Worm (Caenorhabditis elegans): ENCODE results near the gene C30B5.17.

Gene C30B5.17

DNA sequence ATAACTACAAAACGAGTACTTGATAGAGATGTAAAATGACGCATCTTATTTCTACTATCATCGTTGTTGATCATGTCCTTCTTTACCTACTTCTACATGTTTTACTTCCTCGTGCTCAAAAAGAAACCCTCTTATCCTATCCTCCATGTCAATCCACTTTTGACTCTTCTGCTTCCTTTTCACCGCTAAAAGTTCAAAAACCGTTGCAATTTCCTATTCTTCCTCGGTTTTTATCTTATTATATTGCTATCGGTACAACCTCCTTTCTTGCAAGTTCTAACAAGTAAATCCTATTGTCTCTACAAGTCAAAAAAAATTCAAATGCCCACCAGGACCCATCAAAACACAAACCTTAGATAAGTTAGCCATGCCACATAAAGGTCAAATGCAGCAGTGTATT lies 4.4 kb upstream of the C30B5.17 start:
- TF ChIP-seq T22C8.4 (GFP tag; IDR thresholded peaks at IDR 0.05) (no peak), ztf-23 (GFP tag; IDR thresholded peaks at IDR 0.05) (no peak), ztf-29 (GFP tag; IDR thresholded peaks at IDR 0.05) (no peak), flt-1 (GFP tag; IDR thresholded peaks at IDR 0.05) (no peak), ref-1 (GFP tag; conservative IDR thresholded peaks at IDR 0.05) (no peak), cog-1 (tag; optimal IDR thresholded peaks at IDR 0.05) (no peak), med-1 (GFP tag; optimal IDR thresholded peaks at IDR 0.05; ENCODE audit: insufficient read depth) (no peak)

DNA sequence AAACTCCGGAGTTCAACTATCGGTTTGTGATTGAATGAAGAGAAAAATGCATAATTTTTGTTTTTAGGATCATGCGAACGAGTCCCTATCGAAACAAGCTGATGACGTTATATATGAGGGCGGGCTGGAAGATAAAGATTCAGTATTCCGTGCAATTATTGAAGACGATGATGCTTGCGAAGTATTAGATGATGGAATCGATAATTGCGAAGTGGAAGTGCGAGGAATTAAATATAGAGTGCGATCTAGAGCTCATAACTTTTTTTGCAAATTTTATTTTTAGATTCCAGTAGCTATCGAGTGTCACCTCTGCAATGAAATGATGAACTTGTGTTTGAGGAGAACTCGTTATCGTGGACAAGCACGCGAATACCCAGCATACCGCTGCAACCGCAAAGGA lies 3.8 kb downstream of the C30B5.17 start:
- TF ChIP-seq cog-1 (tag; optimal IDR thresholded peaks at IDR 0.05) (no peak), ref-1 (GFP tag; conservative IDR thresholded peaks at IDR 0.05) (no peak), T22C8.4 (GFP tag; IDR thresholded peaks at IDR 0.05) (no peak)

DNA sequence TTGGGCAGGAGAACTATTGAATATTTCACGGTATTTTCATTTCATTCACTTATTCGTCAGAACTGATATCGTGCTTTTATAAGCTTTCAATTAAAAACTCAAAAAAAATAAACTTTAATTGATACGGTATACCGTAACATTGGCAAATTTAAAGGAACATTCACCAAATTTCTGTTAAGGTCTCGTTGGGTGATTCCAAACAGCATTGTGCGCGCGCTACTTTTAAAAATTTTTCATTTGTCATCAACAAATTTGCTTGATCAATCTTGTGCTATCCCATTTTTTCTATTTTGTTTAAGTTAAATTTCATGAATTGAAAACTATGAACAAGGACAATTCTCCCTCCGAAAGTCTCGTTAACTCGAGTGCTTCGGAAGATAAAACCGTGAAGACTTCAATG lies 4.3 kb downstream of the C30B5.17 start, which contains the start of gene szy-4:
TSS of gene szy-4 (plus strand) at position 229 of the 400 bp plus-strand sequence.
- TF ChIP-seq ztf-29 (GFP tag; IDR thresholded peaks at IDR 0.05) = no peak
- TF ChIP-seq klf-2 (GFP tag; conservative IDR thresholded peaks at IDR 0.05) = no peak
- no peak for TF ChIP-seq cog-1 (tag; optimal IDR thresholded peaks at IDR 0.05)
- TF ChIP-seq med-1 (GFP tag; optimal IDR thresholded peaks at IDR 0.05; ENCODE audit: insufficient read depth) = no peak
- no peak for TF ChIP-seq flt-1 (GFP tag; IDR thresholded peaks at IDR 0.05)
- TF ChIP-seq ztf-23 (GFP tag; IDR thresholded peaks at IDR 0.05) = no peak
- TF ChIP-seq ref-1 (GFP tag; conservative IDR thresholded peaks at IDR 0.05) = no peak
- no peak for TF ChIP-seq tab-1 (GFP tag; IDR thresholded peaks at IDR 0.05)
- TF ChIP-seq T22C8.4 (GFP tag; IDR thresholded peaks at IDR 0.05) = no peak

DNA sequence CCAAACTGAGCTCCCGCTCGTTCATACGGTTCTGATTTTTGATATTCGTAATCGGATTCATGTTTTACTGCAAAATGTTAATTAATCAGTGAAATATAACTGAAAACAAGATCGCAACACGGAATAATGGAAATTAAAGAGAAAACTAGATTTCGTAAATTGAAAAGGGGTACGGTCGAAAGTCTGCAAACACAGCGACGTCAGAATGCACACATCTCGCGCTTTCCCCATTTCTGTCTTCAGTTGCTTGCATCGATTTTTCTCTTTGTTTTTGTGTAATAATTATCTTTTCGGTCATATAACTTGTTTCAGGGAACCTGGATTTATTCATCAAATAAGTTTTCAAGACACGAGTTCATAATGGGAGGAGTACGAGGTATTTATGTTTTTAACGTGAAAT lies 5.9 kb downstream of the C30B5.17 start, which contains the start of the genes rbmx-2 and C30B5.2:
TSS of gene rbmx-2 (minus strand) at position 74 of the 400 bp plus-strand sequence.
TSS of gene C30B5.2 (plus strand) at position 306 of the 400 bp plus-strand sequence.
- TF ChIP-seq med-1 (GFP tag; optimal IDR thresholded peaks at IDR 0.05; ENCODE audit: insufficient read depth) (no peak), ztf-23 (GFP tag; IDR thresholded peaks at IDR 0.05) (peak; percentile 36; the same call in 1 of the 2 replicates), ztf-29 (GFP tag; IDR thresholded peaks at IDR 0.05) (no peak), cog-1 (tag; optimal IDR thresholded peaks at IDR 0.05) (no peak), T22C8.4 (GFP tag; IDR thresholded peaks at IDR 0.05) (peak; percentile 62)

DNA sequence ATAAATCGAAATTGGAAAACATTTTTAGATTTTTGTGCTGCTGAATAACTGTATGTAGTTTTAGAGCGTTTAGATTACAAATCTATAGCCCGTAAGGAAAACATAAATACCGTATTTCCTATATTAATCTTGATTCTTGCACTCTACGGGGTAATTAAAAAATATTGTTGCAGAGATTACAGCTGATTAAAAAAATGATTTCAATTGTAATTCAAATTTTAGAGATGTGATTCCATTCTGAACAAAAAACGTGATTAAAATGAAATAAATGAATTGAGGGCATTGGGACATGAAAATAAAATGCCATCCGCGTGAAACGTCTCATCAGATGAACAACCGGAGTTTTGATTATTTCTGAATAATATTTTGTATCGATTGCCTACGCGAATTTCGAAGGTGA lies 10.3 kb downstream of the C30B5.17 start, which contains the start of gene cpb-2:
TSS of gene cpb-2 (plus strand) at position 301 of the 400 bp plus-strand sequence.
- no peak for TF ChIP-seq med-1 (GFP tag; optimal IDR thresholded peaks at IDR 0.05; ENCODE audit: insufficient read depth)
- no peak for TF ChIP-seq tab-1 (GFP tag; IDR thresholded peaks at IDR 0.05)
- no peak for TF ChIP-seq ztf-29 (GFP tag; IDR thresholded peaks at IDR 0.05)
- no peak for TF ChIP-seq ref-1 (GFP tag; conservative IDR thresholded peaks at IDR 0.05)
- TF ChIP-seq T22C8.4 (GFP tag; IDR thresholded peaks at IDR 0.05) = no peak
- TF ChIP-seq klf-2 (GFP tag; conservative IDR thresholded peaks at IDR 0.05) = no peak
- TF ChIP-seq flt-1 (GFP tag; IDR thresholded peaks at IDR 0.05) = no peak
- no peak for TF ChIP-seq cog-1 (tag; optimal IDR thresholded peaks at IDR 0.05)
- TF ChIP-seq ztf-23 (GFP tag; IDR thresholded peaks at IDR 0.05) = no peak

DNA sequence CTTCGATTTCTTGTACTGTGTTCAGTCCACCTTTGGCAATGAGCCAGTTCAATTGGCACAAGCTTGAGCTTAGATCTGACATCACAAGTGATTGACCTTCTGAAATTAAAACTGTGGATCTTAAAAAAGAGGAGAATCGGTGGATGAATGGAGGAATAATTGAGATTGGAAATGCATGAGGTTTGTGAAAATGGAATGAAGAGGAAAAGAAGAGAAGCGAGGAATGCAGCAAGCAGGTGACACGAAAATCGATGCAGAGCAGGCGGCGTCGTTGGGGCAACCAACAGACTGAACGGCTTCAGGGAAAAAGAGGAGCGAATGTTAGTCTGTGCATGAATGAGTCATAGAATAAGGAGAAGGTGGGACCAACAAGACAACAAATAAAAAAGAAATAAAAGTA lies 11.5 kb downstream of the C30B5.17 start, which contains the start of gene fkh-8:
TSS of gene fkh-8 (minus strand) at position 101 of the 400 bp plus-strand sequence.
- TF ChIP-seq cog-1 (tag; optimal IDR thresholded peaks at IDR 0.05) = no peak
- TF ChIP-seq ref-1 (GFP tag; conservative IDR thresholded peaks at IDR 0.05) = no peak
- no peak for TF ChIP-seq ztf-29 (GFP tag; IDR thresholded peaks at IDR 0.05)
- no peak for TF ChIP-seq med-1 (GFP tag; optimal IDR thresholded peaks at IDR 0.05; ENCODE audit: insufficient read depth)
- TF ChIP-seq ztf-23 (GFP tag; IDR thresholded peaks at IDR 0.05) = no peak
- TF ChIP-seq klf-2 (GFP tag; conservative IDR thresholded peaks at IDR 0.05) = no peak
- TF ChIP-seq T22C8.4 (GFP tag; IDR thresholded peaks at IDR 0.05) = no peak
- TF ChIP-seq tab-1 (GFP tag; IDR thresholded peaks at IDR 0.05) = no peak
- no peak for TF ChIP-seq flt-1 (GFP tag; IDR thresholded peaks at IDR 0.05)

DNA sequence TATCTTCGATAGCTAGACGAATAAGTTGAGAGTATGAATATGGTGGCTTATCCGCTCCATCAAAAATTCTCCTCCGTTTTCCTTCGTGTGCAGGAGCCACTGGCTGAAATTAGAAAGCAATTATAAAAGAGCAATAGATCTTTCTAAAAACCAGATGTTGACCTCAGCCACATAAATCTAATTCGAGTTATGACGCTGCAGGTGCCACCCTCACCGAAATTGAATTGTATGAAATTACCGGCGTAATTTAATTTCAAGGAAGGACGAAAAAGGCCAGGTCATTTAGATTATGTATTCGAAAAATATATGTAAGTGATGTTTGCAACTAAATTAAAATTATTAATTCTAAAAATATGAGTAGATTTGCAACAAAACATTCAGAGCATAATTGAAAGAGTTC lies 12.0 kb downstream of the C30B5.17 start:
- TF ChIP-seq flt-1 (GFP tag; IDR thresholded peaks at IDR 0.05) = no peak
- TF ChIP-seq cog-1 (tag; optimal IDR thresholded peaks at IDR 0.05) = no peak

DNA sequence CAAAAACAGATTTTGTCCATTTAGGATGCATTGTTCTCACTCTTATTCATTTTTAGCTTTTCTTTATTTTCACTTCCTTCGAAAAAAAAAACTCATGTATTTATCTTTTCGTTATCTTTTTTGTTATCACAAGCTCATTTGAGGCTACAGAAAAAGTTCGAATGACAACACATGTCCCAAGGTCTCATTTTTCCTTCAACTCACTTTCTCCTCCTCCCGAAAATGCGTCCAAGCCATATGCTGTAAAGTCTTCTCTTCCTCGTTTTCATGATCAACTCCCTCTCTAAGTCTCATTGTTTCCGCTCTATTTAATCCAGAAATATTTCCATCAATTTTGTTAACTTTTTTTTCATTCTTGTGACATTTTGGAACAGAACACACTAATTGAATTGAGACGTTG lies 21.5 kb downstream of the C30B5.17 start:
- TF ChIP-seq T22C8.4 (GFP tag; IDR thresholded peaks at IDR 0.05) (no peak), med-1 (GFP tag; optimal IDR thresholded peaks at IDR 0.05; ENCODE audit: insufficient read depth) (no peak), flt-1 (GFP tag; IDR thresholded peaks at IDR 0.05) (no peak), ref-1 (GFP tag; conservative IDR thresholded peaks at IDR 0.05) (no peak), ztf-23 (GFP tag; IDR thresholded peaks at IDR 0.05) (no peak), klf-2 (GFP tag; conservative IDR thresholded peaks at IDR 0.05) (no peak), tab-1 (GFP tag; IDR thresholded peaks at IDR 0.05) (no peak), cog-1 (tag; optimal IDR thresholded peaks at IDR 0.05) (no peak), ztf-29 (GFP tag; IDR thresholded peaks at IDR 0.05) (no peak)

DNA sequence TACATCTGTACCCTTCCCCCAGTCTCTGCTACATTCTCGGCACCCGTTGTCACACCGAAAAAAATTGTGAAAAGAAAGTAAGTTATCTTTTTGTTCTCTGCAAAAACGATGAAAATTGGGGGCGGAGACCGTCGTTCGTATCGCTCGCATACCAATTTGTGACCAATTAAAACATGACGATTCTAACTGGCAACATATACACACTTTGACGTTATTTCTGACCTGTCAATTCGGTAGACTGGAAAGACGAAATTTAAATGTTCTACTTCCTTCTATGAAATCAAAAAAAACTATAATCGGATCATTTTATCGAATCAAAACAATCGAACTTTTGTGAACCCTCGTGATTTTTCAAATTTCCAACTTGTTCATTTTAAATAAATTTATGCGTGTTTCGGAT lies 22.3 kb downstream of the C30B5.17 start:
- no peak for TF ChIP-seq cog-1 (tag; optimal IDR thresholded peaks at IDR 0.05)
- TF ChIP-seq med-1 (GFP tag; optimal IDR thresholded peaks at IDR 0.05; ENCODE audit: insufficient read depth) = no peak
- TF ChIP-seq flt-1 (GFP tag; IDR thresholded peaks at IDR 0.05) = no peak
- no peak for TF ChIP-seq ztf-29 (GFP tag; IDR thresholded peaks at IDR 0.05)
- no peak for TF ChIP-seq ztf-23 (GFP tag; IDR thresholded peaks at IDR 0.05)
- no peak for TF ChIP-seq tab-1 (GFP tag; IDR thresholded peaks at IDR 0.05)
- TF ChIP-seq T22C8.4 (GFP tag; IDR thresholded peaks at IDR 0.05) = no peak
- no peak for TF ChIP-seq ref-1 (GFP tag; conservative IDR thresholded peaks at IDR 0.05)
- no peak for TF ChIP-seq klf-2 (GFP tag; conservative IDR thresholded peaks at IDR 0.05)

DNA sequence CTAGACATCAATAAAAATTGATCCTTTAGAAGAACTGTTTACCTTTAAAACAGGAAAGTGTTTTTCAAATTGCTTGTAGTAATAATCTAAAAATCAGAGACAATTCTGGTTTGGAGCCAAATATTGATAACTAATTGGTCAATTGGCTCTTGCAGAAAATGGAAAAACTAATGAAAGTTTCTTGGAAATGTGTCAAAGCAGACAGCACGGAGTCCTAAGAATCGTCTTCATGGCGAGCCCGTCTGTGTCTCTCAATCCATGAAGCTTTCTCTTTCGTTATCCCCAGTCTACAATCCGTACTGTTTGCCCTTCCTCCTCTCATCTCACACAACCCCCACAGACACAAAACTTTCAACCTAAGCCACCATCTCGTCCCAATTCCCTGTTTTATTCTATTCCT lies 23.3 kb downstream of the C30B5.17 start, which contains the start of gene F40H3.1:
TSS of gene F40H3.1 (plus strand) at position 301 of the 400 bp plus-strand sequence.
- TF ChIP-seq cog-1 (tag; optimal IDR thresholded peaks at IDR 0.05) (no peak), med-1 (GFP tag; optimal IDR thresholded peaks at IDR 0.05; ENCODE audit: insufficient read depth) (no peak), tab-1 (GFP tag; IDR thresholded peaks at IDR 0.05) (no peak), ztf-23 (GFP tag; IDR thresholded peaks at IDR 0.05) (no peak), ztf-29 (GFP tag; IDR thresholded peaks at IDR 0.05) (no peak), klf-2 (GFP tag; conservative IDR thresholded peaks at IDR 0.05) (no peak), flt-1 (GFP tag; IDR thresholded peaks at IDR 0.05) (no peak), T22C8.4 (GFP tag; IDR thresholded peaks at IDR 0.05) (no peak), ref-1 (GFP tag; conservative IDR thresholded peaks at IDR 0.05) (no peak)
